Fruit fly (Drosophila melanogaster): ENCODE data around the gene dpp.

- TF ChIP-seq CG8478 (optimal IDR thresholded peaks at IDR 0.05), result no peak
- no peak for TF ChIP-seq CTCF (optimal IDR thresholded peaks at IDR 0.05)
Measured at dm6 chr2L:2391321-2391720, 36.9 kb upstream of the dpp start, which contains the start of gene CG46448.

All from S2 (cell line).